Fruit fly (Drosophila melanogaster) whole organism, embryonic: ENCODE results near the gene CG13144.
A peak's percentile ranks its signal among the peaks of the same experiment; 100 is the strongest.

Source experiments
- CG13775 ChIP-seq: fragments of 200-800 bp; sonication (Bioruptor generic); optimal IDR thresholded peaks from 3 replicates; lab custom pipeline; 2017; ENCODE audit warnings: missing biosample characterization, mild to moderate bottlenecking, missing genetic modification characterization
- CG15073 ChIP-seq: fragments of 200-800 bp; sonication (Bioruptor generic); optimal IDR thresholded peaks from 2 replicates; lab custom pipeline; 2016; ENCODE audit warnings: missing biosample characterization, missing genetic modification characterization
- CG16863 ChIP-seq: fragments of 200-800 bp; sonication (Bioruptor generic); optimal IDR thresholded peaks from 3 replicates; lab custom pipeline; 2016; ENCODE audit warnings: missing biosample characterization, missing genetic modification characterization
- CG17912 ChIP-seq: fragments of 200-800 bp; sonication (Bioruptor generic); optimal IDR thresholded peaks from 2 replicates; lab custom pipeline; 2018; ENCODE audit warnings: missing biosample characterization, mild to moderate bottlenecking, missing genetic modification characterization
- CG18476 ChIP-seq: fragments of 200-800 bp; sonication (Bioruptor generic); optimal IDR thresholded peaks from 2 replicates; lab custom pipeline; 2016; ENCODE audit warnings: missing biosample characterization, mild to moderate bottlenecking, missing genetic modification characterization
- CG2116 ChIP-seq: fragments of 200-800 bp; sonication (Bioruptor generic); optimal IDR thresholded peaks from 3 replicates; lab custom pipeline; 2018; ENCODE audit warnings: missing biosample characterization, mild to moderate bottlenecking, missing genetic modification characterization
- CG2199 ChIP-seq: fragments of 200-800 bp; sonication (Bioruptor generic); IDR thresholded peaks from 3 replicates; pipeline ENCODE4 v1.3.6; 2022; ENCODE audit warnings: missing biosample characterization, missing genetic modification characterization
- CG2712 ChIP-seq: fragments of 200-800 bp; optimal IDR thresholded peaks from 3 replicates; lab custom pipeline; 2019; ENCODE audit warnings: missing biosample characterization, mild to moderate bottlenecking, missing genetic modification characterization, moderate library complexity
- CG2889 ChIP-seq: fragments of 200-800 bp; sonication (Bioruptor generic); IDR thresholded peaks from 3 replicates; pipeline ENCODE4 v1.3.6; 2022; ENCODE audit warnings: missing biosample characterization, missing genetic modification characterization
- CG34224 ChIP-seq: fragments of 200-800 bp; sonication (Bioruptor generic); IDR thresholded peaks from 3 replicates; pipeline ENCODE4 v1.3.6; 2022; ENCODE audit warnings: missing biosample characterization, missing genetic modification characterization; ENCODE audit not compliant: partially characterized antibody
- CG34422 ChIP-seq: fragments of 200-800 bp; sonication (Bioruptor generic); IDR thresholded peaks from 3 replicates; pipeline ENCODE4 v1.3.6; 2022; ENCODE audit warnings: missing biosample characterization, missing genetic modification characterization
- CG3847 ChIP-seq: fragments of 200-800 bp; sonication (Bioruptor generic); IDR thresholded peaks from 2 replicates; pipeline ENCODE4 v1.3.6; 2022; ENCODE audit warnings: missing biosample characterization, missing genetic modification characterization
- CG4424 ChIP-seq: fragments of 200-800 bp; sonication (Bioruptor generic); optimal IDR thresholded peaks from 3 replicates; lab custom pipeline; 2016; ENCODE audit warnings: missing biosample characterization, missing genetic modification characterization
- CG5953 ChIP-seq: fragments of 200-800 bp; sonication (Bioruptor generic); IDR thresholded peaks from 2 replicates; pipeline ENCODE4 v1.3.6; 2022; ENCODE audit warnings: missing biosample characterization, missing genetic modification characterization
- CG6175 ChIP-seq: fragments of 200-800 bp; sonication (Bioruptor generic); IDR thresholded peaks from 3 replicates; pipeline ENCODE4 v1.3.6; 2022; ENCODE audit warnings: missing biosample characterization, missing genetic modification characterization
- CG6689 ChIP-seq: fragments of 200-800 bp; sonication (Bioruptor generic); IDR thresholded peaks from 2 replicates; pipeline ENCODE4 v1.3.6; 2022; ENCODE audit warnings: missing biosample characterization, missing genetic modification characterization
- CG6813 ChIP-seq: fragments of 200-800 bp; sonication (Bioruptor generic); optimal IDR thresholded peaks from 2 replicates; lab custom pipeline; 2017; ENCODE audit warnings: missing biosample characterization, missing genetic modification characterization, mild to moderate bottlenecking, moderate library complexity, missing genetic modification reagents
- CG7372 ChIP-seq: fragments of 200-800 bp; sonication (Bioruptor generic); IDR thresholded peaks from 2 replicates; pipeline ENCODE4 v1.3.6; 2022; ENCODE audit warnings: missing biosample characterization, missing genetic modification characterization
- D19A ChIP-seq: fragments of 200-800 bp; optimal IDR thresholded peaks from 3 replicates; lab custom pipeline; 2019; ENCODE audit warnings: missing biosample characterization, mild to moderate bottlenecking, missing genetic modification characterization, moderate library complexity
- Ets97D ChIP-seq: fragments of 200-800 bp; sonication (Bioruptor generic); optimal IDR thresholded peaks from 3 replicates; lab custom pipeline; 2016; ENCODE audit warnings: missing biosample characterization, missing genetic modification characterization
- Hr78 ChIP-seq, 2 experiments: fragments of 200-800 bp in 1 of 2; fragments of >200 bp in 1 of 2; sonication (Bioruptor generic) in 1 of 2; optimal IDR thresholded peaks; 2 replicates each; lab custom pipeline; 2017 to 2019; ENCODE audit warnings: missing biosample characterization in 2 of 2, missing genetic modification characterization in 2 of 2, mild to moderate bottlenecking in 1 of 2, moderate library complexity in 1 of 2
- MBD-R2 ChIP-seq: fragments of 200-800 bp; sonication (Bioruptor generic); IDR thresholded peaks from 2 replicates; pipeline ENCODE4 v1.3.6; 2022; ENCODE audit warnings: missing biosample characterization, missing genetic modification characterization
- MTF-1 ChIP-seq: fragments of 200-800 bp; sonication (Bioruptor generic); optimal IDR thresholded peaks from 2 replicates; lab custom pipeline; 2018; ENCODE audit warnings: missing biosample characterization, mild to moderate bottlenecking, missing genetic modification characterization, borderline replicate concordance
- Med ChIP-seq: fragments of 200-800 bp; sonication (Bioruptor generic); peaks from one replicate; lab custom pipeline; 2016; ENCODE audit warnings: missing biosample characterization, missing genetic modification characterization, mild to moderate bottlenecking, inconsistent platforms, moderate library complexity
- NK7.1 ChIP-seq: fragments of 200-800 bp; sonication (Bioruptor generic); optimal IDR thresholded peaks from 3 replicates; lab custom pipeline; 2016; ENCODE audit warnings: missing biosample characterization, missing genetic modification characterization
- Vsx1 ChIP-seq: fragments of 200-800 bp; sonication (Bioruptor generic); optimal IDR thresholded peaks from 2 replicates; lab custom pipeline; 2017; ENCODE audit warnings: missing biosample characterization, mild to moderate bottlenecking, missing genetic modification characterization, missing genetic modification reagents
- ab ChIP-seq: fragments of 200-800 bp; sonication (Bioruptor generic); optimal IDR thresholded peaks from 2 replicates; lab custom pipeline; 2016; ENCODE audit warnings: missing biosample characterization, missing genetic modification characterization
- ash1 ChIP-seq: fragments of 200-800 bp; sonication (Bioruptor generic); optimal IDR thresholded peaks from 2 replicates; lab custom pipeline; 2018; ENCODE audit warnings: missing biosample characterization, mild to moderate bottlenecking, missing genetic modification characterization
- dan ChIP-seq: fragments of 200-800 bp; sonication (Bioruptor generic); IDR thresholded peaks from 2 replicates; pipeline ENCODE4 v1.3.6; 2022; ENCODE audit warnings: missing biosample characterization, missing genetic modification characterization
- danr ChIP-seq: fragments of 200-800 bp; sonication (Bioruptor generic); IDR thresholded peaks from 2 replicates; pipeline ENCODE4 v1.3.6; 2022; ENCODE audit warnings: missing biosample characterization, missing genetic modification characterization
- dimm ChIP-seq: fragments of 200-800 bp; sonication (Bioruptor generic); IDR thresholded peaks from 2 replicates; pipeline ENCODE4 v1.3.6; 2022; ENCODE audit warnings: missing biosample characterization, missing genetic modification characterization
- esg ChIP-seq: fragments of 200-800 bp; sonication (Bioruptor generic); conservative IDR thresholded peaks from 2 replicates; pipeline ENCODE4 v1.3.6; 2022; ENCODE audit warnings: missing biosample characterization, missing genetic modification characterization
- fd102C ChIP-seq: fragments of 200-800 bp; sonication (Bioruptor generic); optimal IDR thresholded peaks from 2 replicates; lab custom pipeline; 2018; ENCODE audit warnings: missing biosample characterization, mild to moderate bottlenecking, missing genetic modification characterization, moderate library complexity
- gcm ChIP-seq: fragments of 200-800 bp; sonication (Bioruptor generic); optimal IDR thresholded peaks from 2 replicates; lab custom pipeline; 2019; ENCODE audit warnings: missing biosample characterization, mild to moderate bottlenecking, missing genetic modification characterization, moderate library complexity
- h ChIP-seq: fragments of >200 bp; optimal IDR thresholded peaks from 2 replicates; lab custom pipeline; 2017
- hbn ChIP-seq: fragments of 200-800 bp; sonication (Bioruptor generic); IDR thresholded peaks from 2 replicates; pipeline ENCODE4 v1.3.6; 2022; ENCODE audit warnings: missing biosample characterization, missing genetic modification characterization; ENCODE audit not compliant: partially characterized antibody
- klu ChIP-seq: fragments of 200-800 bp; sonication (Bioruptor generic); IDR thresholded peaks from 2 replicates; pipeline ENCODE4 v1.3.6; 2022; ENCODE audit warnings: missing biosample characterization, missing genetic modification characterization
- kni ChIP-seq: fragments of 200-800 bp; sonication (Bioruptor generic); optimal IDR thresholded peaks from 3 replicates; lab custom pipeline; 2017; ENCODE audit warnings: mild to moderate bottlenecking, missing biosample characterization, missing genetic modification reagents, missing genetic modification characterization
- lmd ChIP-seq: fragments of 200-800 bp; sonication (Bioruptor generic); IDR thresholded peaks from 2 replicates; pipeline ENCODE4 v1.3.6; 2022; ENCODE audit warnings: missing biosample characterization, missing genetic modification characterization
- mld ChIP-seq: fragments of 200-800 bp; sonication (Bioruptor generic); IDR thresholded peaks from 3 replicates; pipeline ENCODE4 v1.3.6; 2022; ENCODE audit warnings: missing biosample characterization, missing genetic modification characterization; ENCODE audit not compliant: partially characterized antibody
- nom ChIP-seq: fragments of 200-800 bp; sonication (Bioruptor generic); optimal IDR thresholded peaks from 2 replicates; lab custom pipeline; 2017; ENCODE audit warnings: missing biosample characterization, missing genetic modification characterization, mild to moderate bottlenecking, moderate library complexity, missing genetic modification reagents
- onecut ChIP-seq: fragments of 200-800 bp; sonication (Bioruptor generic); IDR thresholded peaks from 2 replicates; pipeline ENCODE4 v1.3.6; 2022; ENCODE audit warnings: missing biosample characterization, missing genetic modification characterization
- prd ChIP-seq, 3 experiments: fragments of >200 bp in 2 of 3; fragments of 200-800 bp in 1 of 3; sonication (Bioruptor generic) in 1 of 3; optimal IDR thresholded peaks in 2 of 3; IDR thresholded peaks in 1 of 3; 2 replicates in 2 of 3; 3 replicates in 1 of 3; pipeline versions ENCODE4 v1.3.6 to Lab custom; 2017 to 2022; ENCODE audit warnings: missing biosample characterization in 1 of 3, missing genetic modification characterization in 1 of 3
- pros ChIP-seq: fragments of 200-800 bp; sonication (Bioruptor generic); optimal IDR thresholded peaks from 3 replicates; lab custom pipeline; 2019; ENCODE audit warnings: missing biosample characterization, mild to moderate bottlenecking, missing genetic modification characterization, moderate library complexity
- shn ChIP-seq: fragments of 200-800 bp; sonication (Bioruptor generic); optimal IDR thresholded peaks from 3 replicates; lab custom pipeline; 2016; ENCODE audit warnings: missing biosample characterization, missing genetic modification characterization
- so ChIP-seq: fragments of 200-800 bp; sonication (Bioruptor generic); IDR thresholded peaks from 3 replicates; pipeline ENCODE4 v1.3.6; 2022; ENCODE audit warnings: missing biosample characterization, missing genetic modification characterization
- tin ChIP-seq: fragments of 200-800 bp; sonication (Bioruptor generic); optimal IDR thresholded peaks from 3 replicates; lab custom pipeline; 2016; ENCODE audit warnings: missing biosample characterization, missing genetic modification characterization
- vnd ChIP-seq: fragments of 200-800 bp; sonication (Bioruptor generic); IDR thresholded peaks from 3 replicates; pipeline ENCODE4 v1.3.6; 2022; ENCODE audit warnings: missing biosample characterization, missing genetic modification characterization; ENCODE audit not compliant: partially characterized antibody
- wor ChIP-seq: fragments of 200-800 bp; sonication (Bioruptor generic); IDR thresholded peaks from 2 replicates; pipeline ENCODE4 v1.3.6; 2022; ENCODE audit warnings: missing biosample characterization, missing genetic modification characterization
- zen2 ChIP-seq: fragments of 200-800 bp; sonication (Bioruptor generic); IDR thresholded peaks from 3 replicates; pipeline ENCODE4 v1.3.6; 2022; ENCODE audit warnings: missing biosample characterization, missing genetic modification characterization; ENCODE audit not compliant: partially characterized antibody
- zfh2 ChIP-seq: fragments of 200-800 bp; sonication (Bioruptor generic); optimal IDR thresholded peaks from 2 replicates; lab custom pipeline; 2016; ENCODE audit warnings: missing biosample characterization, missing genetic modification characterization

CG13144 gene

DNA sequence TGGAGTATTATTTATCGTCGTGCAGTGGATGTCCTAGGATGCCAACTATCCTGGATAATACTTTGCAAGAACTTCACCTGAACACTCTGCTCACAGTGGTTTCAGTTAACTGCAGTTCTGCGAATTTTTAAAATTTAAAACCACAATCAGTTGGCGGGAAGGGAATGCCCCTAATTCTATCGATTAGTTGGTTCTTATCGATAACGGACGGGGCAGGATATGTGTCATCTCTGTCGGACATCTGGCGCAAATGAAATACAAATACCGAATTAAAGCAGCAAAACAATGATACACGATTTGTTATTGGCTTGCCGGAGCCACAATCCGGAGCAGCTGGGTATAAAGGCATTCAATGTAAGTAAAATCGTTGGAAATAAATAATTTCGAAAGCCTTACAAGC, 8.2 kb downstream of the CG13144 start, which contains the start of gene Grip75 (continued):
- TF ChIP-seq nom (GFP tag; lab: Kevin White, UChicago) (no peak), lmd (GFP tag; lab: Robert Waterston, UW) (no peak), Hr78 (GFP tag; optimal IDR thresholded peaks at IDR 0.05; lab: Kevin White, UChicago) (no peak), MBD-R2 (GFP tag; lab: Robert Waterston, UW) (peak; percentile 59), CG4424 (no peak), CG34224 (GFP tag; lab: Robert Waterston, UW) (peak; percentile 66), dan (GFP tag; lab: Robert Waterston, UW) (no peak), CG3847 (GFP tag; lab: Robert Waterston, UW) (no peak), zfh2 (GFP tag; lab: Kevin White, UChicago) (no peak), Med (GFP tag; lab: Kevin White, UChicago) (peak; percentile 66), CG13775 (no peak), CG6175 (GFP tag; lab: Robert Waterston, UW) (no peak), CG2889 (GFP tag; lab: Robert Waterston, UW) (no peak), ash1 (GFP tag; lab: Kevin White, UChicago) (no peak), zen2 (GFP tag; lab: Robert Waterston, UW) (peak; percentile 51; the same call in 2 of the 3 replicates), CG18476 (no peak), tin (GFP tag; lab: Kevin White, UChicago) (no peak), CG2116 (GFP tag; lab: Kevin White, UChicago) (peak; percentile 41), CG17912 (no peak), CG2199 (GFP tag; lab: Robert Waterston, UW) (no peak), CG5953 (GFP tag; lab: Robert Waterston, UW) (no peak), Vsx1 (GFP tag; lab: Kevin White, UChicago) (no peak), esg (GFP tag; lab: Robert Waterston, UW) (no peak), ab (GFP tag; lab: Kevin White, UChicago) (no peak), mld (GFP tag; lab: Robert Waterston, UW) (0 out of 3 replicates have a peak, but pooled peaks have one; percentile 18), CG6689 (no peak), CG2712 (tag; lab: Kevin White, UChicago) (no peak), fd102C (GFP tag; lab: Kevin White, UChicago) (no peak), pros (GFP tag; lab: Kevin White, UChicago) (no peak), NK7.1 (GFP tag; lab: Kevin White, UChicago) (no peak), MTF-1 (GFP tag; lab: Kevin White, UChicago) (no peak), shn (no peak), onecut (GFP tag; lab: Robert Waterston, UW) (no peak), danr (GFP tag; lab: Robert Waterston, UW) (no peak), prd (optimal IDR thresholded peaks at IDR 0.05; lab: Kevin White, UChicago) (no peak), prd (GFP tag; IDR thresholded peaks at IDR 0.05; lab: Robert Waterston, UW) (no peak), CG6813 (no peak), CG16863 (no peak), CG34422 (no peak), kni (GFP tag; lab: Kevin White, UChicago) (no peak), CG15073 (GFP tag; lab: Kevin White, UChicago) (no peak), so (GFP tag; lab: Robert Waterston, UW) (no peak), hbn (GFP tag; lab: Robert Waterston, UW) (0 out of 2 replicates have a peak, but pooled peaks have one; percentile 22), CG7372 (GFP tag; lab: Robert Waterston, UW) (no peak), Ets97D (GFP tag; lab: Kevin White, UChicago) (no peak), vnd (GFP tag; lab: Robert Waterston, UW) (no peak), dimm (GFP tag; lab: Robert Waterston, UW) (no peak), wor (GFP tag; lab: Robert Waterston, UW) (no peak), h (lab: Kevin White, UChicago) (no peak), klu (GFP tag; lab: Robert Waterston, UW) (no peak), D19A (no peak), gcm (GFP tag; lab: Kevin White, UChicago) (no peak)
